Worm (Caenorhabditis elegans) whole organism, dauer: Measurements from ENCODE around the gene T12A7.2.

Source experiments
- unc-62 ChIP-seq: sonication (generic microtip); optimal IDR thresholded peaks from 2 replicates; lab custom pipeline; 2017; ENCODE audit warnings: missing biosample characterization, missing genetic modification reagents, missing genetic modification characterization

Gene T12A7.2

ce11 chrIV:11776968-11777467, 16.1 kb upstream of the T12A7.2 start:
- TF ChIP-seq unc-62 (GFP tag; lab: Kevin White, UChicago), result no peak

ce11 chrIV:11773692-11774225, 12.8 kb upstream of the T12A7.2 start, which contains the start of gene lips-5:
TSS of gene lips-5 (minus strand) at chrIV:11773742.
- TF ChIP-seq unc-62 (GFP tag; lab: Kevin White, UChicago), result no peak

DNA sequence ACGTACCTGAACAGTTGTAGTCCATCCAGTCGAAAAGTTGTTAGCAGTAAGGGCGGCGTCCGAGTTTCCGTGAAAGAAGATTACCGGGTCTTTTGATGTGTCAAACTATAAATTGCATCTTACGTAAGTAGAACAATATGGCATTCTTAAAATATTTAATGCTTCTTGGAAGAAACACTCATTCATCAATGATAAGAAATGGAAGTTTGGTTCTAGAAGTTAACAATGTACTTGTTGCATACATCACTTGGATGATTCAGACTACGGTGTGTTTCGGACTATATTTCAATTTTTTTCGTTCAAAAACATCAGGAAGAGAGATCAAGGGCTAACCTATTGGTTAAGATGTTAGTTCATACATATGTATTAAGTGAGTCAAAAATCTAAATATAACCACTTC, 11.2 kb upstream of the T12A7.2 start:
- TF ChIP-seq unc-62 (GFP tag; lab: Kevin White, UChicago), result no peak

DNA sequence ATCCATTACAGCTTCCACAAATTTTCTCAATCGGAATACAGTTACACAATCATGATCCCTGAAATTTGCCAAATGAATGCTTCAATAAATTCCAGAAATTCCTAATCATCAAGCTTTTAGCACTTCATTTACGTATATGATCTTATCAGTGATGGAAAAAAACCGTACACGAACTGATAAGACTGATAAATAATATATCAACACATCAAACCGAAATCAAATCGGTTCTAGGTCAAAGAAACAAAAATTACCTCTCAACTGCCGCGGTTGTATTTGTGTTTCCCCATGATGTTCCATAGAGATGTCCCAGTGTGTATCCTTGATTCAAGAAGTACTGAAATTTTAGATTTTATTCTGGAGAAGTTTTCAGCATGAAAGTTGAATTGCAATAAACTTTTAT, 10.2 kb upstream of the T12A7.2 start:
- no peak for TF ChIP-seq unc-62 (GFP tag; lab: Kevin White, UChicago)

- TF ChIP-seq unc-62 (GFP tag; lab: Kevin White, UChicago), result no peak
Measured at ce11 chrIV:11769769-11770168, 8.9 kb upstream of the T12A7.2 start.

DNA sequence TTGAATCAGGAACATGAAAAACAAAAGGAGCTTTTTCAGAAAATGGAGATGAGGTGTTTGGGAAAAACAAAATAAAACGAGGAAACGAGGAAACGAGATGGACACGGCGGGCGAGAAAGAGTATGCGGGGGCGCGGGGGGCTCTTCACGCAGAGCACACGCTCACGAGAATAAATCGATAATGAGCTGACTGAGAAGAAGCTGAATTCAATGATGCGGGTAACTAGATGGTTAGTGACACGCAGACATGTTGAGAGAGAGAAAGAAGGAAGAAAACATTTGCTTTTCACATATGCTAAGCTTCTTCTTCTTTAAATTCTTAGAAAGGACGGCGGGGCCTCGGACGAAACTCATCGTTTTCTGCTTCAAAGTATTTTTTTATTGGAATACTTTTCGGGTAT, 4.6 kb upstream of the T12A7.2 start:
- TF ChIP-seq unc-62 (GFP tag; lab: Kevin White, UChicago), result no peak

DNA sequence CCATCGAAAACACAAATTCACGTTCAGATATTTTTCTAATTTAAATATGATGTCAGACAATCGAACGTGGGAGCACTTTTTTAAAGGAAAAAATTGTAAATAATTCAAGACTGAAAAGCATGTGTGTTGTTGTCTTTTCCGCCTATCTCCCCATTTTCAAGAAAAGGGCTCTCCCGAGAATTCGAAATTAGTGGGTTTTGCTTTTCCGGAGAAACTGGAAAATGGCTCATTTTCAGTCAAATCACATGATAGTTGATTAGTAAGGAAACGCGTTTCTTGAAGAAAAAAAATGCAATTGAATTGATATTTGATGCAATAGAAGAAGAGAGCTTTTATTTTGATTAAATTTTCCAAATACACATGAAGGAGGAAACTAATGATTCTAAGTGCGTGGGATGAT, 1.1 kb downstream of the T12A7.2 start:
- no peak for TF ChIP-seq unc-62 (GFP tag; lab: Kevin White, UChicago)

DNA sequence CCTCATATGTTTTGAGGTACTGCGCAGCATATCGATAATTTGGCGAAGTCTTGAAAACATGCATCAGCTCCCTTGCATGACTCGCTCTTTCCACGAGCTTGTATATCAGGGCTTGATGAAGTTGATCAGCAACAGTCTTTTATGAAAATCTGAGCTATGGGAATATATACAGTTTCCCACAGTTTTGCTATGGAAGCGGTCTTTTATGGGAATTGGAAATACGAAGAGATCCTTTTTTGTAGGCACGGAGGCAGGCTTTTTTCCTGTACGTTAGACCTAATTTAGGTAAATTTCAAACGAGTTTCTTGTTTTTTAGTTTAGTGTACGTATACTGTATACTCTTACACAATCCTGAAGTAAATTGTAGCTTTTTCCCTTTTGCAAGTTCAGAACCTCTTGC, 5.0 kb downstream of the T12A7.2 start, which contains the start of gene T12A7.9:
TSS of gene T12A7.9 (minus strand) at position 101 of the 400 bp plus-strand sequence.
- no peak for TF ChIP-seq unc-62 (GFP tag; lab: Kevin White, UChicago)

- no peak for TF ChIP-seq unc-62 (GFP tag; lab: Kevin White, UChicago)
Measured at ce11 chrIV:11755003-11755402, 5.9 kb downstream of the T12A7.2 start, which contains the start of gene T12A7.10. TSS of gene T12A7.10 (minus strand) at chrIV:11755103.

DNA sequence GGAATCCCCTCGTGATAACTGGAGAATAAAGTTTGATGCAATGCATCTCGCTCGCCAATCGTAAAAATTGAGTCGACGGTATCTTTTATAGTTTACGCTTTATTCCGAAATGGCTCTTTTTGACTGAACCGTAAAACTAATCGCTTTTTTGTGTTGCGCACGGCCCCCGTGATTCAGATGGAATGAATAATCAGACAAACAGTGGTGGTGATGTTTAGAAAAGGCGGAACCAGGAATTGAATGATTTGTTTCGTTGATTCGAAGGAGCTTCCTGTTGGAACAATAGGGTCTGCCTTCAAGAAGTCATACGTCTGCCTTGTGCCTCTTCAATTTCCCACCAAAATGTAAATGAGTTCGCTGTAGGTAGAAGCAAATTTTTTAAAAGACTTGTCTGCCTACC, 6.6 kb downstream of the T12A7.2 start, which contains the start of gene scl-18:
TSS of gene scl-18 (minus strand) at position 101 of the 400 bp plus-strand sequence.
- TF ChIP-seq unc-62 (GFP tag; lab: Kevin White, UChicago), result no peak

ce11 chrIV:11748852-11749251, 12.1 kb downstream of the T12A7.2 start, which contains the start of gene T12A7.6:
TSS of gene T12A7.6 (plus strand) at chrIV:11749220.
- TF ChIP-seq unc-62 (GFP tag; lab: Kevin White, UChicago), result no peak

DNA sequence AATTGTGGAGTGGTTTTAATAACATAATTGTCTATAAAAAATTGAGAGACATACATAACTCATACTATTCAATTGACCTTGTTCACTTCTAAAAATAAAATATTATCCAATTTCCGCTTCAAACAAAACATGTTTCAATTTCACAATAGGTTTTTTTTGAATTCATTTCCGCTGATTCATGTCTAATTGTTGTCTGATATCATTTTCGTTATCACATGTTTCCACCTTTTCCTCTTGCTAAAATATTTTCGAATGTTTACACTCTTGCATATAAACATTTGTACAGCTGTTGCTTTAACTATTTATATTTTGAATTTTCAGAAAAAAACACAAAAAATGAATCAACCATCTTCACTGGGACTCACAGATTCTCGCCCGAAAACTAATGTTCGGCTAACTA, 15.6 kb downstream of the T12A7.2 start, which contains the start of gene gem-4:
TSS of gene gem-4 (plus strand) at position 301 of the 400 bp plus-strand sequence.
- no peak for TF ChIP-seq unc-62 (GFP tag; lab: Kevin White, UChicago)

- TF ChIP-seq unc-62 (GFP tag; lab: Kevin White, UChicago), result no peak
Measured at ce11 chrIV:11744287-11744686, 16.6 kb downstream of the T12A7.2 start.

ce11 chrIV:11743813-11744212, 17.1 kb downstream of the T12A7.2 start:
- TF ChIP-seq unc-62 (GFP tag; lab: Kevin White, UChicago), result no peak

ce11 chrIV:11742406-11742805, 18.5 kb downstream of the T12A7.2 start, which contains the start of gene K01A6.5:
TSS of gene K01A6.5 (plus strand) at chrIV:11742706.
- TF ChIP-seq unc-62 (GFP tag; lab: Kevin White, UChicago), result no peak

DNA sequence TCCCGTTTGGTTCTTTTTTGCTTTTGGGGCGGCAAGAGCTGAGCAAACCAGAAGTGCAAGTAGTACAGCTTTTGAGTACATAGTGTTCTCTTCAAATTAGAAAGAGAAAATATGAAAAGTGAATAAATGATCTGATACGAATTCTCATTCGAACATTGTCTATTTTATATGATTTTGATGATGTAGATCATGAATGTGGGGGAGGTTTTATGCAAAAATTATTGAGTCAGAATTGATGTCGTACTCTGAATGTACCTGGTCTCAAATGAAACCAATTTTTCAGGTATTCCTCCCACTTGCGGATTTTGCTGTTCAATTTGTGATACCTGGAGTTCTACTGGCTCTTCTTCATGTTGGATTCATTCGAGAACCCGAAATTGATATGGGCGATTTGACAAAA, 20.7 kb downstream of the T12A7.2 start, which contains the start of gene K01A6.4:
TSS of gene K01A6.4 (minus strand) at position 101 of the 400 bp plus-strand sequence.
- TF ChIP-seq unc-62 (GFP tag; lab: Kevin White, UChicago), result no peak

- no peak for TF ChIP-seq unc-62 (GFP tag; lab: Kevin White, UChicago)
Measured at ce11 chrIV:11738092-11738617, 22.8 kb downstream of the T12A7.2 start, which contains the start of gene K01A6.7. TSS of gene K01A6.7 (minus strand) at chrIV:11738567.
